Worm (Caenorhabditis elegans) whole organism, L1 larva: ENCODE measurements around the gene Y79H2A.4.
A peak's percentile ranks its signal among the peaks of the same experiment; 100 is the strongest.

Source experiments
- C34B4.2 ChIP-seq: sonication (generic microtip); optimal IDR thresholded peaks from 2 replicates; lab custom pipeline; 2017; ENCODE audit warnings: mild to moderate bottlenecking, missing genetic modification characterization, missing compliant biosample characterization
- F16B12.6 ChIP-seq: fragments of 150-350 bp; optimal IDR thresholded peaks from 2 replicates; lab custom pipeline; 2014; ENCODE audit warnings: missing biosample characterization, missing genetic modification characterization
- aha-1 ChIP-seq: fragments of 150-350 bp; optimal IDR thresholded peaks from 2 replicates; lab custom pipeline; 2014; ENCODE audit warnings: missing biosample characterization, missing genetic modification characterization
- alr-1 ChIP-seq: fragments of 200-800 bp; sonication (Bioruptor generic); optimal IDR thresholded peaks from 2 replicates; lab custom pipeline; 2018; ENCODE audit warnings: borderline replicate concordance, mild to moderate bottlenecking, missing genetic modification characterization, missing compliant biosample characterization
- ceh-63 ChIP-seq: fragments of 200-800 bp; sonication (Bioruptor generic); optimal IDR thresholded peaks from 2 replicates; lab custom pipeline; 2018; ENCODE audit warnings: mild to moderate bottlenecking, missing genetic modification characterization, missing compliant biosample characterization
- ceh-88 ChIP-seq: fragments of 200-800 bp; sonication (Bioruptor generic); IDR thresholded peaks from 2 replicates; pipeline ENCODE4 v1.3.6; 2022; ENCODE audit warnings: missing genetic modification characterization, missing compliant biosample characterization
- ceh-90 ChIP-seq: sonication (generic microtip); optimal IDR thresholded peaks from 2 replicates; lab custom pipeline; 2016; ENCODE audit warnings: missing genetic modification characterization, missing compliant biosample characterization
- dpl-1 ChIP-seq, 3 experiments: fragments of 150-350 bp in 2 of 3; sonication (generic microtip) in 1 of 3; optimal IDR thresholded peaks; 2 replicates each; lab custom pipeline; 2014 to 2017; ENCODE audit warnings: missing biosample characterization in 3 of 3, missing genetic modification characterization in 3 of 3, missing genetic modification reagents in 3 of 3
- dsc-1 ChIP-seq: sonication (generic microtip); optimal IDR thresholded peaks from 2 replicates; lab custom pipeline; 2016; ENCODE audit warnings: mild to moderate bottlenecking, missing genetic modification characterization, missing compliant biosample characterization
- efl-3 ChIP-seq: fragments of 200-800 bp; sonication (Bioruptor generic); optimal IDR thresholded peaks from 2 replicates; lab custom pipeline; 2018; ENCODE audit warnings: mild to moderate bottlenecking, missing genetic modification characterization, missing compliant biosample characterization
- egl-13 ChIP-seq: sonication (generic microtip); optimal IDR thresholded peaks from 2 replicates; lab custom pipeline; 2016; ENCODE audit warnings: missing genotype, missing genetic modification reagents, missing genetic modification characterization, missing compliant biosample characterization
- egl-27 ChIP-seq, 2 experiments: fragments of 150-350 bp in 1 of 2; sonication (generic microtip); optimal IDR thresholded peaks; 3 replicates each; lab custom pipeline; 2017 to 2018; ENCODE audit warnings: missing biosample characterization in 2 of 2, missing genetic modification characterization in 2 of 2, missing genetic modification reagents in 2 of 2
- fkh-10 ChIP-seq: sonication (generic microtip); optimal IDR thresholded peaks from 2 replicates; lab custom pipeline; 2017; ENCODE audit warnings: missing biosample characterization, missing genetic modification reagents, missing genetic modification characterization
- fkh-4 ChIP-seq: sonication (generic microtip); optimal IDR thresholded peaks from 2 replicates; lab custom pipeline; 2016; ENCODE audit warnings: missing compliant biosample characterization, missing genetic modification characterization, borderline replicate concordance
- fos-1 ChIP-seq: fragments of 150-350 bp; optimal IDR thresholded peaks from 2 replicates; lab custom pipeline; 2014; ENCODE audit warnings: missing biosample characterization, missing genetic modification characterization
- grh-1 ChIP-seq: fragments of 200-800 bp; sonication (Bioruptor generic); IDR thresholded peaks from 2 replicates; pipeline ENCODE4 v1.3.6; 2022; ENCODE audit warnings: missing genetic modification reagents, missing genetic modification characterization, missing compliant biosample characterization
- hlh-17 ChIP-seq: fragments of 200-800 bp; sonication (Bioruptor generic); optimal IDR thresholded peaks from 2 replicates; lab custom pipeline; 2018; ENCODE audit warnings: missing genetic modification characterization, mild to moderate bottlenecking, missing compliant biosample characterization, moderate library complexity, borderline replicate concordance
- hlh-4 ChIP-seq: sonication (generic microtip); optimal IDR thresholded peaks from 2 replicates; lab custom pipeline; 2016; ENCODE audit warnings: mild to moderate bottlenecking, missing genetic modification characterization, missing compliant biosample characterization
- irx-1 ChIP-seq: sonication (generic microtip); optimal IDR thresholded peaks from 2 replicates; lab custom pipeline; 2016; ENCODE audit warnings: missing genetic modification characterization, missing compliant biosample characterization
- jun-1 ChIP-seq: fragments of 150-350 bp; optimal IDR thresholded peaks from 2 replicates; lab custom pipeline; 2014; ENCODE audit warnings: missing biosample characterization, missing genetic modification reagents, missing genetic modification characterization
- lin-13 ChIP-seq: fragments of 150-350 bp; optimal IDR thresholded peaks from 2 replicates; lab custom pipeline; 2014; ENCODE audit warnings: missing biosample characterization, missing genetic modification reagents, missing genetic modification characterization
- lin-14 ChIP-seq: fragments of 200-800 bp; sonication (Bioruptor generic); optimal IDR thresholded peaks from 2 replicates; lab custom pipeline; 2018; ENCODE audit warnings: mild to moderate bottlenecking, missing genetic modification characterization, moderate library complexity, missing compliant biosample characterization
- lin-15B ChIP-seq: fragments of 150-350 bp; sonication (generic microtip); optimal IDR thresholded peaks from 3 replicates; lab custom pipeline; 2014; ENCODE audit warnings: missing biosample characterization, missing genetic modification characterization
- lin-39 ChIP-seq: fragments of 150-350 bp; optimal IDR thresholded peaks from 2 replicates; lab custom pipeline; 2014; ENCODE audit warnings: missing biosample characterization, missing genetic modification reagents, missing genetic modification characterization
- lir-3 ChIP-seq: sonication (generic microtip); optimal IDR thresholded peaks from 2 replicates; lab custom pipeline; 2016; ENCODE audit warnings: mild to moderate bottlenecking, missing genetic modification characterization, moderate library complexity, missing compliant biosample characterization; ENCODE audit not compliant: poor library complexity
- lsy-2 ChIP-seq, 2 experiments: fragments of 150-350 bp; optimal IDR thresholded peaks; 2 replicates each; lab custom pipeline; 2014; ENCODE audit warnings: missing biosample characterization in 2 of 2, missing genetic modification characterization in 2 of 2
- mab-9 ChIP-seq: fragments of 200-800 bp; sonication (Bioruptor generic); IDR thresholded peaks from 2 replicates; pipeline ENCODE4 v1.3.6; 2022; ENCODE audit warnings: missing genetic modification reagents, missing genetic modification characterization, missing compliant biosample characterization
- mdl-1 ChIP-seq, 2 experiments: fragments of 150-350 bp; optimal IDR thresholded peaks; 2 replicates each; lab custom pipeline; 2014 to 2017; ENCODE audit warnings: missing biosample characterization in 2 of 2, missing genetic modification characterization in 2 of 2, inconsistent platforms in 1 of 2
- nhr-11 ChIP-seq: fragments of 150-350 bp; optimal IDR thresholded peaks from 2 replicates; lab custom pipeline; 2014; ENCODE audit warnings: missing biosample characterization, missing genetic modification characterization
- nhr-20 ChIP-seq: sonication (generic microtip); optimal IDR thresholded peaks from 2 replicates; lab custom pipeline; 2016; ENCODE audit warnings: mild to moderate bottlenecking, missing genetic modification characterization, missing compliant biosample characterization
- nhr-237 ChIP-seq: fragments of 150-350 bp; optimal IDR thresholded peaks from 2 replicates; lab custom pipeline; 2014; ENCODE audit warnings: missing biosample characterization, missing genetic modification characterization
- nhr-28 ChIP-seq: fragments of 150-350 bp; optimal IDR thresholded peaks from 2 replicates; lab custom pipeline; 2014; ENCODE audit warnings: missing biosample characterization, missing genetic modification characterization
- nhr-71 ChIP-seq: sonication (generic microtip); optimal IDR thresholded peaks from 2 replicates; lab custom pipeline; 2016; ENCODE audit warnings: mild to moderate bottlenecking, missing genetic modification characterization, moderate library complexity, missing compliant biosample characterization
- nhr-76 ChIP-seq: sonication (generic microtip); optimal IDR thresholded peaks from 2 replicates; lab custom pipeline; 2017; ENCODE audit warnings: missing biosample characterization, missing genetic modification characterization
- nhr-77 ChIP-seq: fragments of 150-350 bp; optimal IDR thresholded peaks from 2 replicates; lab custom pipeline; 2014; ENCODE audit warnings: missing biosample characterization, missing genetic modification characterization
- nhr-85 ChIP-seq: sonication (generic microtip); peaks from one replicate; lab custom pipeline; 2016; ENCODE audit warnings: missing genetic modification characterization, inconsistent platforms, missing compliant biosample characterization
- snu-23 ChIP-seq: sonication (generic microtip); optimal IDR thresholded peaks from 2 replicates; lab custom pipeline; 2016; ENCODE audit warnings: missing genetic modification characterization, missing compliant biosample characterization
- sox-4 ChIP-seq: sonication (generic microtip); optimal IDR thresholded peaks from 2 replicates; lab custom pipeline; 2016; ENCODE audit warnings: missing genetic modification characterization, missing compliant biosample characterization
- sup-37 ChIP-seq: fragments of 200-800 bp; sonication (Bioruptor generic); optimal IDR thresholded peaks from 2 replicates; lab custom pipeline; 2018; ENCODE audit warnings: mild to moderate bottlenecking, missing genetic modification characterization, missing compliant biosample characterization
- swsn-7 ChIP-seq: sonication (generic microtip); optimal IDR thresholded peaks from 2 replicates; lab custom pipeline; 2016; ENCODE audit warnings: missing genetic modification characterization, missing compliant biosample characterization
- tbx-2 ChIP-seq: sonication (generic microtip); optimal IDR thresholded peaks from 2 replicates; lab custom pipeline; 2016; ENCODE audit warnings: missing genetic modification characterization, missing compliant biosample characterization
- unc-62 ChIP-seq: fragments of 150-350 bp; optimal IDR thresholded peaks from 2 replicates; lab custom pipeline; 2014; ENCODE audit warnings: missing biosample characterization, missing genetic modification reagents, missing genetic modification characterization
- unc-98 ChIP-seq: fragments of 200-800 bp; sonication (Bioruptor generic); IDR thresholded peaks from 2 replicates; pipeline ENCODE4 v1.3.6; 2022; ENCODE audit warnings: missing genetic modification characterization, missing compliant biosample characterization
- xbp-1 ChIP-seq: sonication (generic microtip); optimal IDR thresholded peaks from 2 replicates; lab custom pipeline; 2016; ENCODE audit warnings: missing genetic modification characterization, missing compliant biosample characterization
- zip-4 ChIP-seq: fragments of 200-800 bp; sonication (Bioruptor generic); optimal IDR thresholded peaks from 2 replicates; lab custom pipeline; 2018; ENCODE audit warnings: mild to moderate bottlenecking, missing genetic modification characterization, moderate library complexity, missing compliant biosample characterization
- ztf-11 ChIP-seq, 2 experiments: sonication (generic microtip); optimal IDR thresholded peaks; 2 replicates each; lab custom pipeline; 2016 to 2017; ENCODE audit warnings: missing genetic modification characterization in 2 of 2, missing biosample characterization in 1 of 2, missing compliant biosample characterization in 1 of 2

Y79H2A.4 gene

ce11 chrIII:12058429-12058828 lies 17.3 kb downstream of the Y79H2A.4 start, which contains the start of gene arx-3 (continued):
- TF ChIP-seq zip-4 (GFP tag; lab: Kevin White, UChicago), result no peak
- peak; percentile 35 for TF ChIP-seq tbx-2 (tag; lab: Kevin White, UChicago)
- TF ChIP-seq sup-37 (GFP tag; lab: Kevin White, UChicago), result no peak
- TF ChIP-seq lir-3 (tag; lab: Kevin White, UChicago), result no peak
- TF ChIP-seq lin-13 (GFP tag; lab: Kevin White, UChicago), result peak; percentile 23
- TF ChIP-seq alr-1 (tag; lab: Kevin White, UChicago), result no peak
- TF ChIP-seq nhr-85 (tag; lab: Kevin White, UChicago), result peak; percentile 78
- peak; percentile 79 for TF ChIP-seq fkh-4 (tag; lab: Kevin White, UChicago)
- no peak for TF ChIP-seq efl-3
- no peak for TF ChIP-seq hlh-4 (tag; lab: Kevin White, UChicago)
- TF ChIP-seq dpl-1 (GFP tag; optimal IDR thresholded peaks at IDR 0.05; lab: Kevin White, UChicago), result peak; percentile 42 to 65 (median 50)
- no peak for TF ChIP-seq aha-1
- no peak for TF ChIP-seq egl-13 (tag; lab: Kevin White, UChicago)
- TF ChIP-seq nhr-11 (tag; lab: Kevin White, UChicago), result no peak
- peak; percentile 31 for TF ChIP-seq xbp-1 (tag; lab: Kevin White, UChicago)
- no peak for TF ChIP-seq egl-27 (tag; optimal IDR thresholded peaks at IDR 0.05; lab: Kevin White, UChicago)
- peak; percentile 50 for TF ChIP-seq swsn-7 (tag; lab: Kevin White, UChicago)
- peak; percentile 21 for TF ChIP-seq irx-1
- TF ChIP-seq ztf-11 (tag; optimal IDR thresholded peaks at IDR 0.05; lab: Kevin White, UChicago), result peak in 1 of 2 experiments; percentile 11
- TF ChIP-seq fkh-10, result peak; percentile 21
- peak; percentile 87 for TF ChIP-seq dsc-1 (tag; lab: Kevin White, UChicago)
- TF ChIP-seq nhr-76 (tag; lab: Kevin White, UChicago), result no peak
- peak; percentile 95 for TF ChIP-seq F16B12.6 (tag; lab: Kevin White, UChicago)
- no peak for TF ChIP-seq C34B4.2 (tag; lab: Kevin White, UChicago)
- TF ChIP-seq hlh-17 (GFP tag; lab: Kevin White, UChicago), result no peak
- peak; percentile 16 for TF ChIP-seq nhr-20 (tag; lab: Kevin White, UChicago)
- no peak for TF ChIP-seq nhr-77 (tag; lab: Kevin White, UChicago)
- TF ChIP-seq unc-98 (GFP tag; lab: Robert Waterston, UW), result no peak
- TF ChIP-seq lin-14 (GFP tag; lab: Kevin White, UChicago), result no peak
- TF ChIP-seq unc-62 (GFP tag; lab: Kevin White, UChicago), result no peak
- no peak for TF ChIP-seq ceh-90
- TF ChIP-seq nhr-28 (tag; lab: Kevin White, UChicago), result no peak
- no peak for TF ChIP-seq jun-1 (tag; lab: Kevin White, UChicago)
- no peak for TF ChIP-seq lin-39 (tag; lab: Kevin White, UChicago)
- no peak for TF ChIP-seq ceh-63 (GFP tag; lab: Kevin White, UChicago)
- TF ChIP-seq snu-23 (GFP tag; lab: Kevin White, UChicago), result peak; percentile 63
- no peak for TF ChIP-seq ceh-88 (GFP tag; lab: Robert Waterston, UW)

- TF ChIP-seq efl-3 (no peak), egl-27 (tag; optimal IDR thresholded peaks at IDR 0.05; lab: Kevin White, UChicago) (no peak), nhr-76 (tag; lab: Kevin White, UChicago) (no peak), mab-9 (GFP tag; lab: Robert Waterston, UW) (no peak), jun-1 (tag; lab: Kevin White, UChicago) (no peak), nhr-11 (tag; lab: Kevin White, UChicago) (no peak), nhr-237 (tag; lab: Kevin White, UChicago) (no peak), fos-1 (no peak), grh-1 (GFP tag; lab: Robert Waterston, UW) (no peak), sox-4 (tag; lab: Kevin White, UChicago) (no peak), hlh-4 (tag; lab: Kevin White, UChicago) (no peak), nhr-71 (no peak), lsy-2 (tag; optimal IDR thresholded peaks at IDR 0.05; lab: Kevin White, UChicago) (no peak), lin-15B (tag; lab: Kevin White, UChicago) (no peak), mdl-1 (tag; optimal IDR thresholded peaks at IDR 0.05; lab: Kevin White, UChicago) (no peak), nhr-77 (tag; lab: Kevin White, UChicago) (no peak)
Observed at ce11 chrIII:12059521-12059920, 18.4 kb downstream of the Y79H2A.4 start.
